Worm (Caenorhabditis elegans) whole organism, L4 larva: ENCODE measurements around the gene clec-167.

Experiments used
- T20F7.1 ChIP-seq: fragments of 200-800 bp; sonication (Bioruptor generic); optimal IDR thresholded peaks from 2 replicates; lab custom pipeline; 2018; ENCODE audit warnings: mild to moderate bottlenecking, missing genetic modification characterization, missing compliant biosample characterization
- ZK546.5 ChIP-seq, 2 experiments: sonication (generic microtip); optimal IDR thresholded peaks; 2 replicates each; lab custom pipeline; 2017; ENCODE audit warnings: missing biosample characterization in 2 of 2, missing genetic modification characterization in 2 of 2
- aly-2 ChIP-seq: sonication (generic microtip); optimal IDR thresholded peaks from 2 replicates; lab custom pipeline; 2018; ENCODE audit warnings: missing biosample characterization, missing genetic modification characterization
- arid-1 ChIP-seq: fragments of 200-800 bp; sonication (Bioruptor generic); conservative IDR thresholded peaks from 2 replicates; pipeline ENCODE4 v1.3.6; 2022; ENCODE audit warnings: missing genetic modification reagents, missing genetic modification characterization, missing compliant biosample characterization
- egl-27 ChIP-seq: sonication (generic microtip); optimal IDR thresholded peaks from 3 replicates; lab custom pipeline; 2017; ENCODE audit warnings: missing biosample characterization, missing genetic modification reagents, missing genetic modification characterization
- fkh-10 ChIP-seq: fragments of 150-350 bp; optimal IDR thresholded peaks from 2 replicates; lab custom pipeline; 2014; ENCODE audit warnings: missing biosample characterization, missing genetic modification reagents, missing genetic modification characterization
- lin-13 ChIP-seq: fragments of 150-350 bp; optimal IDR thresholded peaks from 2 replicates; lab custom pipeline; 2014; ENCODE audit warnings: missing biosample characterization, missing genetic modification reagents, missing genetic modification characterization
- mep-1 ChIP-seq: fragments of 150-350 bp; sonication (generic microtip); optimal IDR thresholded peaks from 3 replicates; lab custom pipeline; 2014; ENCODE audit warnings: missing biosample characterization, missing genetic modification characterization
- nhr-76 ChIP-seq: fragments of 150-350 bp; optimal IDR thresholded peaks from 2 replicates; lab custom pipeline; 2014; ENCODE audit warnings: missing biosample characterization, missing genetic modification characterization
- pha-4 ChIP-seq, 2 experiments: fragments of 150-350 bp in 1 of 2; fragments of 200-800 bp in 1 of 2; sonication (Bioruptor generic) in 1 of 2; IDR thresholded peaks in 1 of 2; optimal IDR thresholded peaks in 1 of 2; 2 replicates each; pipeline versions ENCODE4 v1.3.6 to Lab custom; 2014 to 2022; ENCODE audit warnings: missing genetic modification characterization in 2 of 2, missing genetic modification reagents in 2 of 2, missing biosample characterization in 1 of 2, missing compliant biosample characterization in 1 of 2
- vab-7 ChIP-seq: fragments of 200-800 bp; sonication (Bioruptor generic); IDR thresholded peaks from 2 replicates; pipeline ENCODE4 v1.3.6; 2022; ENCODE audit warnings: missing genetic modification reagents, missing genetic modification characterization, missing compliant biosample characterization

- TF ChIP-seq ZK546.5 (tag; optimal IDR thresholded peaks at IDR 0.05; lab: Kevin White, UChicago) (no peak), arid-1 (GFP tag; lab: Robert Waterston, UW) (no peak), vab-7 (GFP tag; lab: Robert Waterston, UW) (no peak), egl-27 (tag; lab: Kevin White, UChicago) (no peak), fkh-10 (GFP tag; lab: Kevin White, UChicago) (no peak), T20F7.1 (no peak), mep-1 (no peak), lin-13 (no peak), nhr-76 (tag; lab: Kevin White, UChicago) (no peak), pha-4 (GFP tag; IDR thresholded peaks at IDR 0.05; lab: Robert Waterston, UW) (no peak), pha-4 (tag; optimal IDR thresholded peaks at IDR 0.05; lab: Kevin White, UChicago) (no peak), aly-2 (tag; lab: Kevin White, UChicago) (no peak)
Observed at ce11 chrIV:1277067-1277466, 21.5 kb upstream of the clec-167 start.
